Worm (Caenorhabditis elegans) whole organism, L2 larva: ENCODE measurements around the gene R102.4.

Source experiments
- F13H6.1 ChIP-seq: sonication (generic microtip); optimal IDR thresholded peaks from 2 replicates; lab custom pipeline; 2016; ENCODE audit warnings: missing genetic modification characterization, missing compliant biosample characterization
- R02D3.7 ChIP-seq: fragments of 150-350 bp; optimal IDR thresholded peaks from 2 replicates; lab custom pipeline; 2014; ENCODE audit warnings: missing biosample characterization, missing genetic modification characterization
- Y55F3AM.14 ChIP-seq: fragments of 200-800 bp; sonication (Bioruptor generic); optimal IDR thresholded peaks from 2 replicates; lab custom pipeline; 2018; ENCODE audit warnings: mild to moderate bottlenecking, missing genetic modification characterization, missing compliant biosample characterization
- ceh-16 ChIP-seq: fragments of 150-350 bp; optimal IDR thresholded peaks from 2 replicates; lab custom pipeline; 2014; ENCODE audit warnings: missing biosample characterization, missing genetic modification characterization
- crh-2 ChIP-seq: sonication (generic microtip); optimal IDR thresholded peaks from 2 replicates; lab custom pipeline; 2017; ENCODE audit warnings: missing biosample characterization, missing genetic modification characterization
- egl-27 ChIP-seq: sonication (generic microtip); optimal IDR thresholded peaks from 3 replicates; lab custom pipeline; 2017; ENCODE audit warnings: missing biosample characterization, missing genetic modification reagents, missing genetic modification characterization
- elt-1 ChIP-seq: fragments of 150-350 bp; optimal IDR thresholded peaks from 2 replicates; lab custom pipeline; 2014; ENCODE audit warnings: missing biosample characterization, missing genetic modification characterization
- elt-3 ChIP-seq: sonication (generic microtip); optimal IDR thresholded peaks from 2 replicates; lab custom pipeline; 2017; ENCODE audit warnings: missing biosample characterization, missing genetic modification characterization
- fos-1 ChIP-seq: fragments of 150-350 bp; optimal IDR thresholded peaks from 2 replicates; lab custom pipeline; 2014; ENCODE audit warnings: missing biosample characterization, missing genetic modification characterization
- gmeb-1 ChIP-seq: fragments of 150-350 bp; optimal IDR thresholded peaks from 2 replicates; lab custom pipeline; 2014; ENCODE audit warnings: missing biosample characterization, missing genetic modification characterization
- lin-11 ChIP-seq: fragments of 150-350 bp; sonication (generic microtip); optimal IDR thresholded peaks from 2 replicates; lab custom pipeline; 2014; ENCODE audit warnings: missing biosample characterization, missing genetic modification characterization, inconsistent platforms, mixed read lengths
- lin-13 ChIP-seq: fragments of 150-350 bp; optimal IDR thresholded peaks from 2 replicates; lab custom pipeline; 2014; ENCODE audit warnings: missing biosample characterization, missing genetic modification reagents, missing genetic modification characterization
- lin-39 ChIP-seq: fragments of 150-350 bp; optimal IDR thresholded peaks from 2 replicates; lab custom pipeline; 2014; ENCODE audit warnings: missing biosample characterization, missing genetic modification reagents, missing genetic modification characterization
- lsy-2 ChIP-seq, 2 experiments: fragments of 150-350 bp in 1 of 2; sonication (generic microtip) in 1 of 2; optimal IDR thresholded peaks; 2 replicates each; lab custom pipeline; 2014 to 2017; ENCODE audit warnings: missing biosample characterization in 2 of 2, missing genetic modification characterization in 2 of 2
- mab-5 ChIP-seq: fragments of 150-350 bp; optimal IDR thresholded peaks from 2 replicates; lab custom pipeline; 2014; ENCODE audit warnings: missing biosample characterization, missing genetic modification characterization
- mbf-1 ChIP-seq: sonication (generic microtip); optimal IDR thresholded peaks from 2 replicates; lab custom pipeline; 2017; ENCODE audit warnings: missing biosample characterization, missing genetic modification characterization
- mdl-1 ChIP-seq, 2 experiments: fragments of 150-350 bp in 1 of 2; sonication (generic microtip) in 1 of 2; optimal IDR thresholded peaks; 2 replicates each; lab custom pipeline; 2017; ENCODE audit warnings: missing biosample characterization in 2 of 2, missing genetic modification characterization in 2 of 2
- nhr-10 ChIP-seq: sonication (generic microtip); optimal IDR thresholded peaks from 2 replicates; lab custom pipeline; 2017; ENCODE audit warnings: missing biosample characterization, missing genetic modification characterization
- nhr-11 ChIP-seq: fragments of 150-350 bp; optimal IDR thresholded peaks from 2 replicates; lab custom pipeline; 2014; ENCODE audit warnings: missing biosample characterization, missing genetic modification characterization
- nhr-12 ChIP-seq: fragments of 150-350 bp; optimal IDR thresholded peaks from 2 replicates; lab custom pipeline; 2014; ENCODE audit warnings: missing biosample characterization, missing genetic modification characterization
- nhr-129 ChIP-seq: fragments of 150-350 bp; optimal IDR thresholded peaks from 2 replicates; lab custom pipeline; 2014; ENCODE audit warnings: missing biosample characterization, missing genetic modification characterization
- nhr-23 ChIP-seq: fragments of 150-350 bp; optimal IDR thresholded peaks from 2 replicates; lab custom pipeline; 2014; ENCODE audit warnings: missing biosample characterization, missing genetic modification reagents, missing genetic modification characterization
- nhr-237 ChIP-seq: fragments of 150-350 bp; optimal IDR thresholded peaks from 2 replicates; lab custom pipeline; 2014; ENCODE audit warnings: missing biosample characterization, missing genetic modification characterization
- nhr-25 ChIP-seq: fragments of 150-350 bp; sonication (generic microtip); optimal IDR thresholded peaks from 3 replicates; lab custom pipeline; 2014; ENCODE audit warnings: missing biosample characterization, missing genetic modification characterization
- peb-1 ChIP-seq: fragments of 150-350 bp; optimal IDR thresholded peaks from 2 replicates; lab custom pipeline; 2014; ENCODE audit warnings: missing biosample characterization, missing genetic modification characterization
- skn-1 ChIP-seq: sonication (generic microtip); optimal IDR thresholded peaks from 2 replicates; lab custom pipeline; 2017; ENCODE audit warnings: missing biosample characterization, missing genetic modification characterization
- sma-3 ChIP-seq: sonication (generic microtip); optimal IDR thresholded peaks from 2 replicates; lab custom pipeline; 2016; ENCODE audit warnings: missing genetic modification reagents, missing genetic modification characterization, missing compliant biosample characterization
- unc-39 ChIP-seq: fragments of 150-350 bp; optimal IDR thresholded peaks from 2 replicates; lab custom pipeline; 2014; ENCODE audit warnings: missing biosample characterization, missing genetic modification characterization
- unc-55 ChIP-seq: fragments of 150-350 bp; sonication (generic microtip); optimal IDR thresholded peaks from 3 replicates; lab custom pipeline; 2014; ENCODE audit warnings: missing biosample characterization, missing genetic modification reagents, missing genetic modification characterization
- unc-62 ChIP-seq: fragments of 150-350 bp; optimal IDR thresholded peaks from 2 replicates; lab custom pipeline; 2014; ENCODE audit warnings: missing biosample characterization, missing genetic modification reagents, missing genetic modification characterization
- zag-1 ChIP-seq: fragments of 150-350 bp; optimal IDR thresholded peaks from 2 replicates; lab custom pipeline; 2014; ENCODE audit warnings: missing biosample characterization, missing genetic modification characterization
- ztf-1 ChIP-seq: fragments of 200-800 bp; sonication (Bioruptor generic); conservative IDR thresholded peaks from 2 replicates; pipeline ENCODE4 v1.3.6; 2022; ENCODE audit warnings: missing genetic modification characterization, missing compliant biosample characterization
- ztf-11 ChIP-seq: sonication (generic microtip); optimal IDR thresholded peaks from 2 replicates; lab custom pipeline; 2017; ENCODE audit warnings: missing biosample characterization, missing genetic modification characterization
- ztf-4 ChIP-seq: fragments of 150-350 bp; optimal IDR thresholded peaks from 2 replicates; lab custom pipeline; 2014; ENCODE audit warnings: missing biosample characterization, missing genetic modification characterization

The R102.4 gene

ce11 chrIV:10734527-10735436, 39.7 kb upstream of the R102.4 start, which contains the start of the genes orc-5 and cyb-1 (continued):
- TF ChIP-seq lin-11 (tag; lab: Kevin White, UChicago): peak; percentile 59
- TF ChIP-seq F13H6.1 (tag; lab: Kevin White, UChicago): no peak

DNA sequence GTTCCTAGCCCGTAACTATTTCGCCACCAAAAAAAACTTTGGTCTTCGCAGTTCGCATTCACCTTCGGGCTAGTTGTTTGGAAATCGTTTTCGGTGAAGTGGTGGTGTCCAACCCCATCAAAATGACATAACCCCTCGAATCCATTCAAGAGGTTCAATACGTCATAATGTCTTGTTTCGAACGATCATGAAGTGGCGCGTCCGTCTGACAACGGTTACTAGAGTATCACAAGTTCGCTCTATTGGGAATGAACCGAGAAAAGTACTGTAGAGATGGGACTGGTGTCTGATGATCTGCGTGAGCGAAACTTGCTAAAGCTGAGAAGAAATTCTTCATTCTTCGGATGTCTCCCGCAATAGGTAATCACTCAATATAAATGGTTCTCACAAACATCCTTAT, 32.6 kb upstream of the R102.4 start, which contains the start of gene ZC168.2:
Gene ZC168.2 (plus strand): TSS at position 301 of the 400 bp plus-strand sequence.
- TF ChIP-seq ztf-4 (tag; lab: Kevin White, UChicago) (no peak), ztf-1 (GFP tag; lab: Robert Waterston, UW) (no peak), nhr-10 (tag; lab: Kevin White, UChicago) (no peak), lin-11 (tag; lab: Kevin White, UChicago) (no peak), mdl-1 (tag; optimal IDR thresholded peaks at IDR 0.05; lab: Kevin White, UChicago) (no peak), nhr-129 (tag; lab: Kevin White, UChicago) (no peak), lin-13 (GFP tag; lab: Kevin White, UChicago) (no peak), gmeb-1 (tag; lab: Kevin White, UChicago) (no peak), F13H6.1 (tag; lab: Kevin White, UChicago) (no peak), elt-1 (tag; lab: Kevin White, UChicago) (no peak), nhr-23 (no peak), crh-2 (tag; lab: Kevin White, UChicago) (no peak), R02D3.7 (tag; lab: Kevin White, UChicago) (no peak), unc-62 (GFP tag; lab: Kevin White, UChicago) (no peak), lin-39 (tag; lab: Kevin White, UChicago) (no peak), nhr-25 (tag; lab: Kevin White, UChicago) (no peak), skn-1 (tag; lab: Kevin White, UChicago) (no peak), sma-3 (GFP tag; lab: Kevin White, UChicago) (no peak)

- no peak for TF ChIP-seq R02D3.7 (tag; lab: Kevin White, UChicago)
- TF ChIP-seq elt-3: no peak
- no peak for TF ChIP-seq fos-1 (tag; lab: Kevin White, UChicago)
- TF ChIP-seq peb-1 (tag; lab: Kevin White, UChicago): no peak
- no peak for TF ChIP-seq lsy-2 (tag; optimal IDR thresholded peaks at IDR 0.05; lab: Kevin White, UChicago)
- TF ChIP-seq nhr-11 (tag; lab: Kevin White, UChicago): no peak
- TF ChIP-seq ztf-11 (tag; lab: Kevin White, UChicago): no peak
- no peak for TF ChIP-seq zag-1 (tag; lab: Kevin White, UChicago)
- no peak for TF ChIP-seq nhr-23
- TF ChIP-seq mab-5 (tag; lab: Kevin White, UChicago): no peak
- no peak for TF ChIP-seq nhr-10 (tag; lab: Kevin White, UChicago)
- TF ChIP-seq unc-39 (tag; lab: Kevin White, UChicago): no peak
- TF ChIP-seq ztf-1 (GFP tag; lab: Robert Waterston, UW): no peak
- no peak for TF ChIP-seq elt-1 (tag; lab: Kevin White, UChicago)
- no peak for TF ChIP-seq sma-3 (GFP tag; lab: Kevin White, UChicago)
- TF ChIP-seq nhr-25 (tag; lab: Kevin White, UChicago): no peak
- no peak for TF ChIP-seq ceh-16 (tag; lab: Kevin White, UChicago)
- no peak for TF ChIP-seq unc-55 (GFP tag; lab: Kevin White, UChicago)
- TF ChIP-seq, all 48 proteins: peak for 0
Observed at ce11 chrIV:10718865-10719264, 23.8 kb upstream of the R102.4 start.

DNA sequence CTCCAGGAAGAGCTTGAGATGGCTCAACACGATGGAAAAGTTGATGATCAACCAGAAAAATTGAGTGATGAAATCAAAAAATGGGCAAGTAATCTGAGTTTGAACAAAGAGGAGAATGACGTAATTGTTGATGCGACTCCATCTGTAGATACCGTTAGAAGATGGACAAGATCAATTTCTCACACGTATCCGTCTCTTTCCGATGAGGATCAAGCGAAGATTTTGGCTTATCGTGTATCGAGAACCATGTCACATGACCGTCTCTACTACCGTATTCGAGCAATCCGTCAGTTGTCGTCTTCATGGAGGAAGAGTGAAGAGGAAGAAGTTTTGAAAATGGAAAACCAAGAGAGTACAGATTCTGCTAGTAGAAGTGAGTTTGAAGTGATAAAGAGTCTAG, 23.0 kb upstream of the R102.4 start:
- TF ChIP-seq Y55F3AM.14 (GFP tag; lab: Kevin White, UChicago): no peak
- no peak for TF ChIP-seq ztf-1 (GFP tag; lab: Robert Waterston, UW)
- TF ChIP-seq mab-5 (tag; lab: Kevin White, UChicago): no peak
- no peak for TF ChIP-seq egl-27
- peak; percentile 25 for TF ChIP-seq elt-1 (tag; lab: Kevin White, UChicago)

DNA sequence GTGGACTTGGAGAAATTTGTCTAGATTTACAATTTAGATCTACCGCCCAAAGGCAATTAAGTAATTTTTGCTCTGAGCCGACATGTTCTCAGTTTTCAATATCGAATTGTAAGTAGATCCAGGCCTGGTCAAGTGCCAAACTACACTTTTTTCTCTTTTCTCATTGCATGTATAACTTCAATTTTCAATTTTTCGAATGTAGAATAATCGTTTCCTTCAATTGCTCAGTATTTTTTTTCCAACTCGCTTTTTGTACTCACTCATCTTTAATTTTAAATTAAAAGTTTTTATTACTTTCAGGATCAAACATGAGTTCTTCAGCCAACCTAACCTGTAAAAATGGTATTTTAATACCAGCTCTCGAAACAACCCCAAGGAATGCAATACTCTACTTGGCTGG, 21.2 kb upstream of the R102.4 start, which contains the start of gene ncx-3:
Gene ncx-3 (plus strand): TSS at position 301 of the 400 bp plus-strand sequence.
- TF ChIP-seq ztf-11 (tag; lab: Kevin White, UChicago) (no peak), nhr-237 (tag; lab: Kevin White, UChicago) (no peak), nhr-12 (no peak), unc-39 (tag; lab: Kevin White, UChicago) (no peak), lin-13 (GFP tag; lab: Kevin White, UChicago) (no peak), ztf-4 (tag; lab: Kevin White, UChicago) (no peak), mbf-1 (no peak), elt-3 (no peak), nhr-25 (tag; lab: Kevin White, UChicago) (no peak)
